Worm (Caenorhabditis elegans): ENCODE measurements around the gene srd-41.

The srd-41 gene

ce11 chrX:12371321-12371720 lies 44.8 kb downstream of the srd-41 start, which contains the start of gene rif-1.2:
TSS of gene rif-1.2 (minus strand) at chrX:12371421.
- TF ChIP-seq snu-23 (GFP tag; optimal IDR thresholded peaks at IDR 0.05) = no peak
- TF ChIP-seq grh-1 (GFP tag; IDR thresholded peaks at IDR 0.05) = no peak
- no peak for TF ChIP-seq C04F5.9 (tag; optimal IDR thresholded peaks at IDR 0.05)
- TF ChIP-seq lin-35 (GFP tag; optimal IDR thresholded peaks at IDR 0.05) = no peak
- no peak for TF ChIP-seq pax-3 (tag; optimal IDR thresholded peaks at IDR 0.05)
- TF ChIP-seq alr-1 (tag; optimal IDR thresholded peaks at IDR 0.05; ENCODE audit: borderline replicate concordance) = no peak
- TF ChIP-seq nhr-237 (tag; optimal IDR thresholded peaks at IDR 0.05) = no peak
- TF ChIP-seq ceh-63 (GFP tag; optimal IDR thresholded peaks at IDR 0.05) = no peak
- TF ChIP-seq aha-1 (tag; optimal IDR thresholded peaks at IDR 0.05) = no peak
- no peak for TF ChIP-seq C16A3.4 (tag; optimal IDR thresholded peaks at IDR 0.05)
- no peak for TF ChIP-seq nhr-12 (tag; optimal IDR thresholded peaks at IDR 0.05)
- TF ChIP-seq xbp-1 (tag; optimal IDR thresholded peaks at IDR 0.05) = no peak
- TF ChIP-seq ztf-11 (tag; optimal IDR thresholded peaks at IDR 0.05) = no peak

- no peak for TF ChIP-seq elt-2 (tag; optimal IDR thresholded peaks at IDR 0.05)
- no peak for TF ChIP-seq ceh-8 (GFP tag; optimal IDR thresholded peaks at IDR 0.05)
- no peak for TF ChIP-seq mep-1 (tag; optimal IDR thresholded peaks at IDR 0.05)
- TF ChIP-seq nhr-47 (tag; optimal IDR thresholded peaks at IDR 0.05) = no peak
- TF ChIP-seq mef-2 (tag; optimal IDR thresholded peaks at IDR 0.05) = no peak
- TF ChIP-seq unc-86 (tag; optimal IDR thresholded peaks at IDR 0.05) = no peak
- no peak for TF ChIP-seq nhr-76 (tag; optimal IDR thresholded peaks at IDR 0.05)
- no peak for TF ChIP-seq dpl-1 (GFP tag; optimal IDR thresholded peaks at IDR 0.05)
- no peak for TF ChIP-seq tlp-1 (tag; optimal IDR thresholded peaks at IDR 0.05)
- TF ChIP-seq lin-13 (GFP tag; optimal IDR thresholded peaks at IDR 0.05) = no peak
- no peak for TF ChIP-seq nhr-20 (tag; optimal IDR thresholded peaks at IDR 0.05)
- TF ChIP-seq ceh-82 (tag; optimal IDR thresholded peaks at IDR 0.05) = no peak
- no peak for TF ChIP-seq fos-1 (tag; optimal IDR thresholded peaks at IDR 0.05)
Observed at ce11 chrX:12375783-12376182, 49.3 kb downstream of the srd-41 start.
